Worm (Caenorhabditis elegans) whole organism, L4 larva: Measurements from ENCODE around the gene F07E5.9.

Experiments used
- F10B5.3 ChIP-seq: sonication (generic microtip); optimal IDR thresholded peaks from 2 replicates; lab custom pipeline; 2016; ENCODE audit warnings: mild to moderate bottlenecking, missing genetic modification characterization, missing compliant biosample characterization
- F37D6.2 ChIP-seq: sonication (generic microtip); optimal IDR thresholded peaks from 2 replicates; lab custom pipeline; 2016; ENCODE audit warnings: mild to moderate bottlenecking, missing genetic modification characterization, missing compliant biosample characterization
- T20F7.1 ChIP-seq: fragments of 200-800 bp; sonication (Bioruptor generic); optimal IDR thresholded peaks from 2 replicates; lab custom pipeline; 2018; ENCODE audit warnings: mild to moderate bottlenecking, missing genetic modification characterization, missing compliant biosample characterization
- Y48G9A.11 ChIP-seq: fragments of 200-800 bp; sonication (Bioruptor generic); IDR thresholded peaks from 2 replicates; pipeline ENCODE4 v1.3.6; 2022; ENCODE audit warnings: missing genetic modification reagents, missing genetic modification characterization, missing compliant biosample characterization
- Y5F2A.4 ChIP-seq: fragments of 200-800 bp; sonication (Bioruptor generic); optimal IDR thresholded peaks from 2 replicates; lab custom pipeline; 2018; ENCODE audit warnings: mild to moderate bottlenecking, missing genetic modification characterization, missing compliant biosample characterization
- Y75B8A.6 ChIP-seq: fragments of 200-800 bp; sonication (Bioruptor generic); IDR thresholded peaks from 2 replicates; pipeline ENCODE4 v1.3.6; 2022; ENCODE audit warnings: missing genetic modification reagents, missing genetic modification characterization, missing compliant biosample characterization
- aha-1 ChIP-seq: fragments of 150-350 bp; peaks from one replicate; lab custom pipeline; 2014; ENCODE audit warnings: missing biosample characterization, missing genetic modification characterization
- ceh-20 ChIP-seq: fragments of 200-800 bp; sonication (Bioruptor generic); IDR thresholded peaks from 2 replicates; pipeline ENCODE4 v1.3.6; 2022; ENCODE audit warnings: missing genetic modification reagents, missing genetic modification characterization, missing compliant biosample characterization
- daf-19 ChIP-seq: fragments of 200-800 bp; sonication (Bioruptor generic); conservative IDR thresholded peaks from 2 replicates; pipeline ENCODE4 v1.3.6; 2022; ENCODE audit warnings: missing genetic modification characterization, missing compliant biosample characterization
- dve-1 ChIP-seq: sonication (generic microtip); optimal IDR thresholded peaks from 2 replicates; lab custom pipeline; 2017; ENCODE audit warnings: antibody characterized with exemption, mild to moderate bottlenecking, missing genetic modification characterization, missing compliant biosample characterization; ENCODE audit not compliant: insufficient read depth
- egl-43 ChIP-seq: fragments of 200-800 bp; sonication (Bioruptor generic); IDR thresholded peaks from 2 replicates; pipeline ENCODE4 v1.3.6; 2022; ENCODE audit warnings: missing genetic modification reagents, missing genetic modification characterization, missing compliant biosample characterization
- fkh-10 ChIP-seq: fragments of 150-350 bp; optimal IDR thresholded peaks from 2 replicates; lab custom pipeline; 2014; ENCODE audit warnings: missing biosample characterization, missing genetic modification reagents, missing genetic modification characterization
- hlh-30 ChIP-seq: sonication (generic microtip); optimal IDR thresholded peaks from 2 replicates; lab custom pipeline; 2017; ENCODE audit warnings: antibody characterized with exemption, mild to moderate bottlenecking, missing genetic modification characterization, missing compliant biosample characterization; ENCODE audit not compliant: insufficient read depth
- jun-1 ChIP-seq: fragments of 150-350 bp; optimal IDR thresholded peaks from 2 replicates; lab custom pipeline; 2014; ENCODE audit warnings: missing biosample characterization, missing genetic modification reagents, missing genetic modification characterization
- lim-7 ChIP-seq: fragments of 200-800 bp; sonication (Bioruptor generic); IDR thresholded peaks from 2 replicates; pipeline ENCODE4 v1.3.6; 2022; ENCODE audit warnings: missing genetic modification characterization, missing compliant biosample characterization
- lin-13 ChIP-seq: fragments of 150-350 bp; optimal IDR thresholded peaks from 2 replicates; lab custom pipeline; 2014; ENCODE audit warnings: missing biosample characterization, missing genetic modification reagents, missing genetic modification characterization
- lin-15B ChIP-seq: fragments of 150-350 bp; sonication (generic microtip); optimal IDR thresholded peaks from 3 replicates; lab custom pipeline; 2014; ENCODE audit warnings: missing biosample characterization, missing genetic modification characterization
- lin-38 ChIP-seq: fragments of 200-800 bp; sonication (Bioruptor generic); IDR thresholded peaks from 2 replicates; pipeline ENCODE4 v1.3.6; 2022; ENCODE audit warnings: missing genetic modification reagents, missing genetic modification characterization, missing compliant biosample characterization
- lin-39 ChIP-seq: fragments of 150-350 bp; optimal IDR thresholded peaks from 2 replicates; lab custom pipeline; 2014; ENCODE audit warnings: missing biosample characterization, missing genetic modification reagents, missing genetic modification characterization
- lir-3 ChIP-seq: sonication (generic microtip); optimal IDR thresholded peaks from 2 replicates; lab custom pipeline; 2016; ENCODE audit warnings: mild to moderate bottlenecking, missing genetic modification characterization, missing compliant biosample characterization
- mdt-29 ChIP-seq: fragments of 200-800 bp; sonication (Bioruptor generic); IDR thresholded peaks from 2 replicates; pipeline ENCODE4 v1.3.6; 2022; ENCODE audit warnings: missing genetic modification reagents, missing genetic modification characterization, missing compliant biosample characterization
- mes-2 ChIP-seq: sonication (generic microtip); optimal IDR thresholded peaks from 2 replicates; lab custom pipeline; 2016; ENCODE audit warnings: missing genotype, mild to moderate bottlenecking, missing genetic modification characterization, missing compliant biosample characterization; ENCODE audit not compliant: poor library complexity, severe bottlenecking
- mxl-2 ChIP-seq: fragments of 200-800 bp; sonication (Bioruptor generic); conservative IDR thresholded peaks from 2 replicates; pipeline ENCODE4 v1.3.6; 2022; ENCODE audit warnings: missing genetic modification reagents, missing genetic modification characterization, missing compliant biosample characterization
- nhr-10 ChIP-seq: fragments of 150-350 bp; optimal IDR thresholded peaks from 2 replicates; lab custom pipeline; 2014; ENCODE audit warnings: missing biosample characterization, missing genetic modification characterization
- nhr-111 ChIP-seq: fragments of 200-800 bp; sonication (Bioruptor generic); optimal IDR thresholded peaks from 2 replicates; lab custom pipeline; 2018; ENCODE audit warnings: mild to moderate bottlenecking, missing genetic modification characterization, missing compliant biosample characterization
- nhr-6 ChIP-seq: fragments of 150-350 bp; optimal IDR thresholded peaks from 2 replicates; lab custom pipeline; 2014; ENCODE audit warnings: missing biosample characterization, missing genetic modification characterization
- pha-4 ChIP-seq, 2 experiments: fragments of 150-350 bp in 1 of 2; fragments of 200-800 bp in 1 of 2; sonication (Bioruptor generic) in 1 of 2; IDR thresholded peaks in 1 of 2; optimal IDR thresholded peaks in 1 of 2; 2 replicates each; pipeline versions ENCODE4 v1.3.6 to Lab custom; 2014 to 2022; ENCODE audit warnings: missing genetic modification characterization in 2 of 2, missing genetic modification reagents in 2 of 2, missing biosample characterization in 1 of 2, missing compliant biosample characterization in 1 of 2
- sdz-12 ChIP-seq: fragments of 200-800 bp; sonication (Bioruptor generic); optimal IDR thresholded peaks from 2 replicates; lab custom pipeline; 2018; ENCODE audit warnings: mild to moderate bottlenecking, missing genetic modification characterization, missing compliant biosample characterization
- set-16 ChIP-seq: fragments of 200-800 bp; sonication (Bioruptor generic); IDR thresholded peaks from 2 replicates; pipeline ENCODE4 v1.3.6; 2022; ENCODE audit warnings: missing genetic modification reagents, missing genetic modification characterization, missing compliant biosample characterization
- skn-1 ChIP-seq: fragments of 150-350 bp; optimal IDR thresholded peaks from 2 replicates; lab custom pipeline; 2014; ENCODE audit warnings: missing biosample characterization, missing genetic modification characterization
- snpc-4 ChIP-seq: fragments of 150-350 bp; optimal IDR thresholded peaks from 2 replicates; lab custom pipeline; 2014; ENCODE audit warnings: missing biosample characterization, missing genetic modification characterization
- spr-3 ChIP-seq: fragments of 200-800 bp; sonication (Bioruptor generic); optimal IDR thresholded peaks from 2 replicates; lab custom pipeline; 2018; ENCODE audit warnings: mild to moderate bottlenecking, missing genetic modification characterization, missing compliant biosample characterization
- tag-97 ChIP-seq: fragments of 200-800 bp; sonication (Bioruptor generic); IDR thresholded peaks from 2 replicates; pipeline ENCODE4 v1.3.6; 2022; ENCODE audit warnings: missing genetic modification characterization, missing compliant biosample characterization
- vab-7 ChIP-seq: fragments of 200-800 bp; sonication (Bioruptor generic); IDR thresholded peaks from 2 replicates; pipeline ENCODE4 v1.3.6; 2022; ENCODE audit warnings: missing genetic modification reagents, missing genetic modification characterization, missing compliant biosample characterization
- zag-1 ChIP-seq: fragments of 150-350 bp; optimal IDR thresholded peaks from 2 replicates; lab custom pipeline; 2014; ENCODE audit warnings: missing biosample characterization, missing genetic modification characterization
- ztf-11 ChIP-seq: fragments of 150-350 bp; optimal IDR thresholded peaks from 2 replicates; lab custom pipeline; 2014; ENCODE audit warnings: missing biosample characterization, missing genetic modification characterization

F07E5.9 gene

DNA sequence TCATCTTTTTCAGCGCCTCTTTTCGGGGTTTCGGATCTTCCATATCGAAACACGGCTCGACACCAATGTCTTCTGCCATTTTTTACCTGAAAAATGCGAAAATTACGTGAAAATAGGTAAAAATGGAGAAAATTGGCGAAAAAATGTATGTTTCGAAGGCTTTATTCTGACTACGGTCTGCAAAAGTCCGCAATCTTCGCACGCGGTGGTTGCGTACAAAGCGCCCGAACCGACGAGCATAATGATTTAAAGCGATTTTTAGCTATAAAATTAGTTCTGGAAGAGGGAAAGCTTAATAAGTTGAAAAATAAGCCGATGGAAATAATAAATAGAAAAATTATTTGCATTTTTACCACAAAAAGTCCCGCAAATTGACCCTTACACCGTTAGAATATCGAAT is 21.3 kb downstream of the F07E5.9 start, which contains the start of gene F07E5.5 (continued):
- TF ChIP-seq daf-19 (no peak), nhr-6 (no peak), lin-38 (GFP tag; lab: Robert Waterston, UW) (peak; percentile 69), nhr-10 (tag; lab: Kevin White, UChicago) (no peak), F37D6.2 (tag; lab: Kevin White, UChicago) (no peak)

DNA sequence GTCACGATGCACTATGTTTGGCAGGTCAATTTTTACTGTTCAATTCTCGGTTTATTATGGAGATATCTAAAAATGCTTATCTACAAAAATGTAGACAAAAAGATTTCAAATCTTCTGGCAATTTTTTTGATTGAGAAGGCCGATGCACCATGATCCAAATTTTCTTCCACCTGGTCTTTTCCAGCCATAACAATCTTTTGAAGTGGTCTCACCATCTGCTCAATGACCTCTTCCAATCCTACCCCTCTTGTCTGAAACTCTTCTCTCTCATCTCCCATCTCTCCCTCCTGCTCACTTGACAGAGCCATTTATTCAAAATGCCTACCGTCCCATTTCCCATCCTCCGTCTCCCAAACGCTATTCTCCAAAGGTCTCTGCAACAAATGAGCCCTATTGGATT is 29.0 kb downstream of the F07E5.9 start, which contains the start of gene fbxb-35:
TSS of gene fbxb-35 (plus strand) at position 301 of the 400 bp plus-strand sequence.
- TF ChIP-seq egl-43 (GFP tag; lab: Robert Waterston, UW), result no peak
- TF ChIP-seq aha-1 (tag; lab: Kevin White, UChicago), result no peak
- TF ChIP-seq T20F7.1 (GFP tag; lab: Kevin White, UChicago), result no peak
- no peak for TF ChIP-seq mes-2
- TF ChIP-seq ceh-20 (GFP tag; lab: Robert Waterston, UW), result no peak
- TF ChIP-seq spr-3 (GFP tag; lab: Kevin White, UChicago), result no peak
- TF ChIP-seq sdz-12 (GFP tag; lab: Kevin White, UChicago), result no peak
- TF ChIP-seq lin-13, result no peak
- TF ChIP-seq lin-39 (tag; lab: Kevin White, UChicago), result no peak
- TF ChIP-seq Y48G9A.11 (GFP tag; lab: Robert Waterston, UW), result no peak
- no peak for TF ChIP-seq skn-1 (tag; lab: Kevin White, UChicago)
- TF ChIP-seq fkh-10, result no peak

DNA sequence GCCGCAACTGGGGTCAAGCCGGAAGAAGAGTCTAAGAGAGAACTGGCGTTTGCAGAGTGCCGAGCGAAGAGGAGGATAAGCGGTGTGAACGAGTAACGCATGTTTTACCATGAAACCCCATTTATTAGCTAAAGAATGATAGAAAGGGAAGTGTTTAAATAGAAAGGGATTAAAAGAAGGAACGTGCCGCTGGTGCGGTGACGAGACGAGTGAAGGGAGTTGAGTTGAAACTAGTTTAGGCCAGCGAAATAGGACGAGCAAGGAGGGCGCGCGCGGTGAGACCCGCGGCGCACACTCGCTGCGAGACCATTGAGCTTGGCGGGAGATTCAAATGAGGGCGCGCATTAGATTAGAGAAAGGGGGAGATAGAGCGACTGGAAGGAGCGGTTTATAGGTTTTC is 33.8 kb downstream of the F07E5.9 start, which contains the start of gene math-1:
TSS of gene math-1 (minus strand) at position 101 of the 400 bp plus-strand sequence.
- TF ChIP-seq set-16, result peak; percentile 51; the same call in 1 of the 2 replicates

DNA sequence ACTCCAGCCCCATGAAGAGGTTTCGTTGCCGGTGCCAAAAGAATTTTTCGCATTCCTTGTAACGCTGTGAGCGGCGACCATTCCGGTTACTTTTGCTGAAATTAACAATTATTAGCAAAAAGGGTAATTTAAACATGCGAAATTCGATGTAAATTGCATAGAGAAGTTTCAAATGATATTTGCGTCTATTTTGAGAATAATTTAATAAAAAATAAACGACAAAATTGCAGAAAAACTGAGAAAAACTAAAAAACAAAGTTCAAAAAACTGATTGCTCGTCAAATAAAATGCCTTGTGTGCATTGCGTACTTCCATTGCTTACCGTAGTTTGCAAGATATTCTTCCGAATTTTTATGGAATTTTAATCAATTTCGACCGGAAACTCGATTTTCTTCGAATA is 34.8 kb downstream of the F07E5.9 start, which contains the start of gene bath-24:
TSS of gene bath-24 (minus strand) at position 101 of the 400 bp plus-strand sequence.
- TF ChIP-seq nhr-111 (GFP tag; lab: Kevin White, UChicago) (no peak), mdt-29 (no peak), F10B5.3 (tag; lab: Kevin White, UChicago) (no peak), mxl-2 (GFP tag; lab: Robert Waterston, UW) (no peak), snpc-4 (tag; lab: Kevin White, UChicago) (no peak), lir-3 (no peak), fkh-10 (no peak), Y5F2A.4 (GFP tag; lab: Kevin White, UChicago) (no peak), lim-7 (GFP tag; lab: Robert Waterston, UW) (no peak), hlh-30 (tag; lab: Kevin White, UChicago) (no peak), sdz-12 (GFP tag; lab: Kevin White, UChicago) (no peak), jun-1 (tag; lab: Kevin White, UChicago) (no peak), zag-1 (tag; lab: Kevin White, UChicago) (no peak), lin-15B (tag; lab: Kevin White, UChicago) (no peak), vab-7 (GFP tag; lab: Robert Waterston, UW) (no peak), tag-97 (GFP tag; lab: Robert Waterston, UW) (no peak), ztf-11 (tag; lab: Kevin White, UChicago) (no peak), dve-1 (no peak), Y75B8A.6 (no peak), pha-4 (GFP tag; IDR thresholded peaks at IDR 0.05; lab: Robert Waterston, UW) (no peak), pha-4 (tag; optimal IDR thresholded peaks at IDR 0.05; lab: Kevin White, UChicago) (no peak)
